Fruit fly (Drosophila melanogaster) whole organism, embryonic: ENCODE data around the gene CG17329.

Source experiments
- CG13775 ChIP-seq: fragments of 200-800 bp; sonication (Bioruptor generic); optimal IDR thresholded peaks from 3 replicates; lab custom pipeline; 2017; ENCODE audit warnings: missing biosample characterization, mild to moderate bottlenecking, missing genetic modification characterization
- E2f2 ChIP-seq: fragments of 200-800 bp; sonication (Bioruptor generic); IDR thresholded peaks from 2 replicates; pipeline ENCODE4 v1.3.6; 2022; ENCODE audit warnings: missing biosample characterization, missing genetic modification characterization
- Hr51 ChIP-seq, 2 experiments: fragments of 200-800 bp; sonication (Bioruptor generic); optimal IDR thresholded peaks; 2 replicates in 1 of 2; 3 replicates in 1 of 2; lab custom pipeline; 2016 to 2018; ENCODE audit warnings: missing biosample characterization in 2 of 2, missing genetic modification characterization in 2 of 2, mild to moderate bottlenecking in 1 of 2, moderate library complexity in 1 of 2

DNA sequence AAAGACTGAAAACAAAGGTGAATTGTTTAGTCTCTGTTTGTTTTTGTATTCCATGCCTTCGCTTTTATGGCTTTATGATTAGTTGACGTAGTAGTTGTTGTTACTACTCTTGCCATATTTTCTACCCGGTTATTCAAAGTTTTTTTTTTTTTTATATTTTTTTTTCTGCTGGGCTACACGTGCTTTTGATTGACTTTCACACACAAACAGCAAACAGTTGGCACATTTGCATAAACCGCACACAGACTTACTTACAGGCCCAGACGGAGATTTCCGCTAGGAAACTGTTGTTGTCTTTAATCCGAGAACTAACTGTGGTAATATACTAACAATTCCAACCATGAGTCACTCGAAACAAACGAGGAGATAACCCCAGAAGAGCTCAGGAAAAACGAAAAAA lies 24.8 kb downstream of the CG17329 start:
- no peak for TF ChIP-seq Hr51 (GFP tag; optimal IDR thresholded peaks at IDR 0.05; lab: Kevin White, UChicago)
- TF ChIP-seq CG13775, result no peak
- TF ChIP-seq E2f2 (GFP tag; lab: Robert Waterston, UW), result no peak
